Worm (Caenorhabditis elegans) whole organism, early embryonic: ENCODE measurements around the gene F35E8.10.

Experiments used
- B0310.2 ChIP-seq: sonication (generic microtip); optimal IDR thresholded peaks from 2 replicates; lab custom pipeline; 2016; ENCODE audit warnings: mild to moderate bottlenecking, missing genetic modification characterization, missing compliant biosample characterization
- ama-1 ChIP-seq: fragments of 150-350 bp; optimal IDR thresholded peaks from 2 replicates; lab custom pipeline; 2014

ce11 chrV:15921102-15921501, 929 bp upstream of the F35E8.10 start, which contains the start of gene cdr-1:
- TF ChIP-seq B0310.2 (tag; lab: Kevin White, UChicago) (no peak), ama-1 (lab: Kevin White, UChicago) (no peak)
